Worm (Caenorhabditis elegans) whole organism, L2 larva: ENCODE results near the gene F01D5.7.

Source experiments
- aly-2 ChIP-seq: fragments of 150-350 bp; optimal IDR thresholded peaks from 2 replicates; lab custom pipeline; 2014; ENCODE audit warnings: missing biosample characterization, missing genetic modification characterization
- ama-1 ChIP-seq: fragments of 150-350 bp; optimal IDR thresholded peaks from 2 replicates; lab custom pipeline; 2018; ENCODE audit warnings: inconsistent platforms
- elt-3 ChIP-seq: sonication (generic microtip); optimal IDR thresholded peaks from 2 replicates; lab custom pipeline; 2017; ENCODE audit warnings: missing biosample characterization, missing genetic modification characterization
- nhr-77 ChIP-seq: fragments of 150-350 bp; optimal IDR thresholded peaks from 2 replicates; lab custom pipeline; 2014; ENCODE audit warnings: missing biosample characterization, missing genetic modification characterization
- skn-1 ChIP-seq: sonication (generic microtip); optimal IDR thresholded peaks from 2 replicates; lab custom pipeline; 2017; ENCODE audit warnings: missing biosample characterization, missing genetic modification characterization
- snpc-4 ChIP-seq: fragments of 150-350 bp; optimal IDR thresholded peaks from 2 replicates; lab custom pipeline; 2014; ENCODE audit warnings: missing biosample characterization, missing genetic modification characterization
- unc-55 ChIP-seq: fragments of 150-350 bp; sonication (generic microtip); optimal IDR thresholded peaks from 3 replicates; lab custom pipeline; 2014; ENCODE audit warnings: missing biosample characterization, missing genetic modification reagents, missing genetic modification characterization

ce11 chrII:14002200-14002599 is 6.3 kb upstream of the F01D5.7 start, which contains the start of gene F01D5.5:
- TF ChIP-seq snpc-4 (tag; lab: Kevin White, UChicago) (no peak), unc-55 (no peak), skn-1 (tag; lab: Kevin White, UChicago) (no peak), aly-2 (no peak), elt-3 (tag; lab: Kevin White, UChicago) (no peak), nhr-77 (tag; lab: Kevin White, UChicago) (no peak), ama-1 (no peak)
